Fruit fly (Drosophila melanogaster) whole organism, embryonic: ENCODE data around the gene CG14015.

ENCODE experiments used
- Adf1 ChIP-seq: fragments of 200-800 bp; sonication (Bioruptor generic); IDR thresholded peaks from 2 replicates; pipeline ENCODE4 v1.3.6; 2022; ENCODE audit warnings: missing biosample characterization, missing genetic modification characterization
- Atf6 ChIP-seq: fragments of 200-800 bp; sonication (Bioruptor generic); IDR thresholded peaks from 2 replicates; pipeline ENCODE4 v1.3.6; 2022; ENCODE audit warnings: missing biosample characterization, missing genetic modification characterization
- Bgb ChIP-seq: fragments of 200-800 bp; sonication (Bioruptor generic); IDR thresholded peaks from 2 replicates; pipeline ENCODE4 v1.3.6; 2022; ENCODE audit warnings: missing biosample characterization, missing genetic modification characterization; ENCODE audit not compliant: partially characterized antibody
- CG10959 ChIP-seq: fragments of 200-800 bp; sonication (Bioruptor generic); IDR thresholded peaks from 2 replicates; pipeline ENCODE4 v1.3.6; 2022; ENCODE audit warnings: missing biosample characterization, missing genetic modification characterization
- CG12219 ChIP-seq: fragments of 200-800 bp; sonication (Bioruptor generic); optimal IDR thresholded peaks from 3 replicates; lab custom pipeline; 2018; ENCODE audit warnings: missing biosample characterization, mild to moderate bottlenecking, missing genetic modification characterization
- CG13894 ChIP-seq: fragments of 200-800 bp; sonication (Bioruptor generic); optimal IDR thresholded peaks from 3 replicates; lab custom pipeline; 2018; ENCODE audit warnings: missing biosample characterization, mild to moderate bottlenecking, missing genetic modification characterization, moderate library complexity
- CG14014 ChIP-seq: fragments of 200-800 bp; sonication (Bioruptor generic); IDR thresholded peaks from 2 replicates; pipeline ENCODE4 v1.3.6; 2022; ENCODE audit warnings: missing biosample characterization, missing genetic modification characterization
- CG1529 ChIP-seq: fragments of 200-800 bp; sonication (Bioruptor generic); optimal IDR thresholded peaks from 3 replicates; lab custom pipeline; 2018; ENCODE audit warnings: missing biosample characterization, missing genetic modification characterization
- CG17359 ChIP-seq: fragments of 200-800 bp; sonication (Bioruptor generic); optimal IDR thresholded peaks from 3 replicates; lab custom pipeline; 2018; ENCODE audit warnings: missing biosample characterization, mild to moderate bottlenecking, missing genetic modification characterization, moderate library complexity
- CG17361 ChIP-seq: fragments of 200-800 bp; sonication (Bioruptor generic); IDR thresholded peaks from 3 replicates; pipeline ENCODE4 v1.3.6; 2022; ENCODE audit warnings: missing biosample characterization, missing genetic modification characterization
- CG17568 ChIP-seq: fragments of 200-800 bp; sonication (Bioruptor generic); optimal IDR thresholded peaks from 2 replicates; lab custom pipeline; 2018; ENCODE audit warnings: missing biosample characterization, mild to moderate bottlenecking, missing genetic modification characterization, moderate library complexity
- CG2129 ChIP-seq: fragments of 200-800 bp; sonication (Bioruptor generic); IDR thresholded peaks from 2 replicates; pipeline ENCODE4 v1.3.6; 2022; ENCODE audit warnings: missing biosample characterization, missing genetic modification characterization; ENCODE audit not compliant: partially characterized antibody
- CG3065 ChIP-seq: fragments of 200-800 bp; sonication (Bioruptor generic); optimal IDR thresholded peaks from 2 replicates; lab custom pipeline; 2016; ENCODE audit warnings: missing biosample characterization, missing genetic modification characterization
- CG3163 ChIP-seq: fragments of 200-800 bp; sonication (Bioruptor generic); optimal IDR thresholded peaks from 3 replicates; lab custom pipeline; 2016; ENCODE audit warnings: missing biosample characterization, missing genetic modification characterization
- CG33213 ChIP-seq: fragments of 200-800 bp; sonication (Bioruptor generic); optimal IDR thresholded peaks from 3 replicates; lab custom pipeline; 2016; ENCODE audit warnings: missing biosample characterization, missing genetic modification characterization
- CG3838 ChIP-seq: fragments of 200-800 bp; sonication (Bioruptor generic); optimal IDR thresholded peaks from 3 replicates; lab custom pipeline; 2016; ENCODE audit warnings: missing biosample characterization, missing genetic modification characterization
- CG4282 ChIP-seq: fragments of 200-800 bp; sonication (Bioruptor generic); optimal IDR thresholded peaks from 2 replicates; lab custom pipeline; 2016; ENCODE audit warnings: missing biosample characterization, missing genetic modification characterization
- CG7839 ChIP-seq: fragments of 200-800 bp; sonication (Bioruptor generic); optimal IDR thresholded peaks from 3 replicates; lab custom pipeline; 2018; ENCODE audit warnings: missing biosample characterization, mild to moderate bottlenecking, missing genetic modification characterization, moderate library complexity
- CG8089 ChIP-seq: fragments of 200-800 bp; sonication (Bioruptor generic); optimal IDR thresholded peaks from 3 replicates; lab custom pipeline; 2016; ENCODE audit warnings: missing biosample characterization, missing genetic modification characterization
- CG9437 ChIP-seq: fragments of 200-800 bp; sonication (Bioruptor generic); optimal IDR thresholded peaks from 2 replicates; lab custom pipeline; 2018; ENCODE audit warnings: missing biosample characterization, mild to moderate bottlenecking, missing genetic modification characterization
- E2f2 ChIP-seq: fragments of 200-800 bp; sonication (Bioruptor generic); IDR thresholded peaks from 2 replicates; pipeline ENCODE4 v1.3.6; 2022; ENCODE audit warnings: missing biosample characterization, missing genetic modification characterization
- Ets97D ChIP-seq: fragments of 200-800 bp; sonication (Bioruptor generic); optimal IDR thresholded peaks from 3 replicates; lab custom pipeline; 2016; ENCODE audit warnings: missing biosample characterization, missing genetic modification characterization
- Fer1 ChIP-seq: fragments of 200-800 bp; sonication (Bioruptor generic); optimal IDR thresholded peaks from 2 replicates; lab custom pipeline; 2017; ENCODE audit warnings: missing biosample characterization, mild to moderate bottlenecking, missing genetic modification characterization
- GATAe ChIP-seq: fragments of 200-800 bp; sonication (Bioruptor generic); conservative IDR thresholded peaks from 2 replicates; pipeline ENCODE4 v1.3.6; 2022; ENCODE audit warnings: missing biosample characterization, missing genetic modification characterization
- Hr78 ChIP-seq, 2 experiments: fragments of 200-800 bp in 1 of 2; fragments of >200 bp in 1 of 2; sonication (Bioruptor generic) in 1 of 2; optimal IDR thresholded peaks; 2 replicates each; lab custom pipeline; 2017 to 2019; ENCODE audit warnings: missing biosample characterization in 2 of 2, missing genetic modification characterization in 2 of 2, mild to moderate bottlenecking in 1 of 2, moderate library complexity in 1 of 2
- Hsf ChIP-seq: fragments of 200-800 bp; sonication (Bioruptor generic); optimal IDR thresholded peaks from 3 replicates; lab custom pipeline; 2016; ENCODE audit warnings: missing biosample characterization, missing genetic modification characterization
- Oli ChIP-seq: fragments of 200-800 bp; sonication (Bioruptor generic); optimal IDR thresholded peaks from 2 replicates; lab custom pipeline; 2018; ENCODE audit warnings: missing biosample characterization, mild to moderate bottlenecking, missing genetic modification characterization, moderate library complexity
- Poxn ChIP-seq: fragments of 200-800 bp; sonication (Bioruptor generic); IDR thresholded peaks from 2 replicates; pipeline ENCODE4 v1.3.6; 2022; ENCODE audit warnings: missing biosample characterization, missing genetic modification characterization
- Six4 ChIP-seq: fragments of 200-800 bp; sonication (Bioruptor generic); optimal IDR thresholded peaks from 2 replicates; lab custom pipeline; 2016; ENCODE audit warnings: missing biosample characterization, missing genetic modification characterization
- Sry-β ChIP-seq: fragments of 200-800 bp; sonication (Bioruptor generic); optimal IDR thresholded peaks from 2 replicates; lab custom pipeline; 2018; ENCODE audit warnings: missing biosample characterization, mild to moderate bottlenecking, missing genetic modification characterization, moderate library complexity
- Xbp1 ChIP-seq: fragments of 200-800 bp; sonication (Bioruptor generic); optimal IDR thresholded peaks from 3 replicates; lab custom pipeline; 2016; ENCODE audit warnings: missing biosample characterization, mild to moderate bottlenecking, missing genetic modification characterization
- ara ChIP-seq: fragments of 200-800 bp; sonication (Bioruptor generic); IDR thresholded peaks from 2 replicates; pipeline ENCODE4 v1.3.6; 2022; ENCODE audit warnings: missing biosample characterization, missing genetic modification characterization
- bigmax ChIP-seq: fragments of 200-800 bp; sonication (Bioruptor generic); optimal IDR thresholded peaks from 2 replicates; lab custom pipeline; 2018; ENCODE audit warnings: missing biosample characterization, mild to moderate bottlenecking, missing genetic modification characterization
- bowl ChIP-seq: fragments of 200-800 bp; sonication (Bioruptor generic); IDR thresholded peaks from 2 replicates; pipeline ENCODE4 v1.3.6; 2022; ENCODE audit warnings: missing biosample characterization, missing genetic modification characterization
- chinmo ChIP-seq: fragments of 200-800 bp; sonication (Bioruptor generic); IDR thresholded peaks from 4 replicates; pipeline ENCODE4 v1.3.6; 2022; ENCODE audit warnings: missing biosample characterization, missing genetic modification characterization; ENCODE audit not compliant: partially characterized antibody
- ci ChIP-seq: fragments of 200-800 bp; sonication (Bioruptor generic); IDR thresholded peaks from 3 replicates; pipeline ENCODE4 v1.3.6; 2022; ENCODE audit warnings: missing biosample characterization, missing genetic modification characterization
- corto ChIP-seq: fragments of 200-800 bp; sonication (Bioruptor generic); optimal IDR thresholded peaks from 2 replicates; lab custom pipeline; 2016; ENCODE audit warnings: missing biosample characterization, mild to moderate bottlenecking, missing genetic modification characterization, moderate library complexity
- dpn ChIP-seq, 2 experiments: fragments of 200-800 bp; sonication (Bioruptor generic); optimal IDR thresholded peaks; 3 replicates each; lab custom pipeline; 2016; ENCODE audit warnings: missing biosample characterization in 2 of 2, missing genetic modification characterization in 2 of 2
- gcm2 ChIP-seq: fragments of 200-800 bp; sonication (Bioruptor generic); optimal IDR thresholded peaks from 2 replicates; lab custom pipeline; 2016; ENCODE audit warnings: missing biosample characterization, missing genetic modification characterization
- lmd ChIP-seq: fragments of 200-800 bp; sonication (Bioruptor generic); IDR thresholded peaks from 2 replicates; pipeline ENCODE4 v1.3.6; 2022; ENCODE audit warnings: missing biosample characterization, missing genetic modification characterization
- nerfin-2 ChIP-seq: fragments of 200-800 bp; sonication (Bioruptor generic); IDR thresholded peaks from 2 replicates; pipeline ENCODE4 v1.3.6; 2022; ENCODE audit warnings: missing biosample characterization, missing genetic modification characterization; ENCODE audit not compliant: partially characterized antibody
- prd ChIP-seq, 3 experiments: fragments of >200 bp in 2 of 3; fragments of 200-800 bp in 1 of 3; sonication (Bioruptor generic) in 1 of 3; optimal IDR thresholded peaks in 2 of 3; IDR thresholded peaks in 1 of 3; 2 replicates in 2 of 3; 3 replicates in 1 of 3; pipeline versions ENCODE4 v1.3.6 to Lab custom; 2017 to 2022; ENCODE audit warnings: missing biosample characterization in 1 of 3, missing genetic modification characterization in 1 of 3
- ro ChIP-seq: fragments of 200-800 bp; sonication (Bioruptor generic); IDR thresholded peaks from 2 replicates; pipeline ENCODE4 v1.3.6; 2022; ENCODE audit warnings: missing biosample characterization, missing genetic modification characterization
- slou ChIP-seq: fragments of 200-800 bp; sonication (Bioruptor generic); optimal IDR thresholded peaks from 3 replicates; lab custom pipeline; 2016; ENCODE audit warnings: missing biosample characterization, missing genetic modification characterization
- trh ChIP-seq: fragments of 200-800 bp; sonication (Bioruptor generic); optimal IDR thresholded peaks from 2 replicates; lab custom pipeline; 2016; ENCODE audit warnings: missing biosample characterization, missing genetic modification characterization
- tup ChIP-seq: fragments of 200-800 bp; sonication (Bioruptor generic); optimal IDR thresholded peaks from 2 replicates; lab custom pipeline; 2016; ENCODE audit warnings: missing biosample characterization, mild to moderate bottlenecking, missing genetic modification characterization, moderate library complexity
- wdn ChIP-seq: fragments of 200-800 bp; sonication (Bioruptor generic); IDR thresholded peaks from 2 replicates; pipeline ENCODE4 v1.3.6; 2022; ENCODE audit warnings: missing biosample characterization, missing genetic modification characterization
- z ChIP-seq: fragments of 200-800 bp; sonication (Bioruptor generic); IDR thresholded peaks from 3 replicates; pipeline ENCODE4 v1.3.6; 2022; ENCODE audit warnings: missing biosample characterization, missing genetic modification characterization

CG14015 gene

DNA sequence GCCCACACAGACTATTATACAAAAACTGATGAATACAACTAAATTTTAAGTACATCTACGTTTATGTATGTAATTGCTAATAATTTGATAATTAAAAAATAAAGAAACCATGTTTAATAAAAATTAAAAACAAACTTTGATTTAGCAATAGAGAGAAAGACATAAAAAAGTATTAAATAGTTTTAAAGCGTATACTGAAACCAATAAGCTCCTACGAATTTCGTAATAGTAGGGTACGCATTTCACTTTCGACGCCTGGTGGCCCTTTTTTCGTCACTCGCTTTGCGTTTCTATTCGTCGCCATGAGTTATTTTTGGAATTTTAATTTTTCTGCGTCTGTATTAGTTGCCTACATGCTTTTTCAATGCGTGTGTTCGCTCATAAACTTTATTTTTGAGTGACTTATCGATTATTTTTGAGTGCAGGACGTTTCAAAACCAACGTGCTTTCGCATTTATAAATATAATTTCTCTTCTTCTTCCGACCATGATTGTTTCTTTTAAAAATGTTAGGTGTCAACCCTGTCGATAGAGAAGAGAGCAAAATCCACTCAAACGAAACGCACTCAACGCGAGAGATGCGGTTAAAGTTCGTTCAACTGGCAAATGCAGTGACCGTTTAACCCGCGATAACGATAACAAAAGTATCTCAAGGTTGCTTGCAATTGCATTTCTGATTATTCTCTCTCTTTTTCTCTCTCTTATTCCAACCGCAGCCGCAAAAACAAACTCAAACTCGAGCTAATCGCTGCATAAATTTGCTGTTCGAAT lies 7.7 kb upstream of the CG14015 start, which contains the start of gene Oscillin (continued):
- TF ChIP-seq Oli, result peak; percentile 29
- TF ChIP-seq CG1529 (GFP tag; lab: Kevin White, UChicago), result no peak
- TF ChIP-seq lmd, result peak; percentile 82
- peak; percentile 62 for TF ChIP-seq slou (GFP tag; lab: Kevin White, UChicago)
- peak; percentile 51; the same call in 1 of the 3 replicates for TF ChIP-seq ci (GFP tag; lab: Robert Waterston, UW)
- 0 out of 2 replicates have a peak, but pooled peaks have one; percentile 40 for TF ChIP-seq wdn (GFP tag; lab: Robert Waterston, UW)
- TF ChIP-seq GATAe, result no peak
- peak; percentile 40 for TF ChIP-seq corto (GFP tag; lab: Kevin White, UChicago)
- TF ChIP-seq chinmo, result peak; percentile 85; the same call in 3 of the 4 replicates
- peak; percentile 91 for TF ChIP-seq CG17359 (tag; lab: Kevin White, UChicago)
- no peak for TF ChIP-seq CG8089 (GFP tag; lab: Kevin White, UChicago)
- peak; percentile 80 for TF ChIP-seq Xbp1 (GFP tag; lab: Kevin White, UChicago)
- TF ChIP-seq Six4 (GFP tag; lab: Kevin White, UChicago), result peak; percentile 49
- TF ChIP-seq bigmax, result no peak
- peak; percentile 41 for TF ChIP-seq CG33213 (GFP tag; lab: Kevin White, UChicago)
- peak; percentile 28; the same call in 1 of the 2 replicates for TF ChIP-seq Poxn
- no peak for TF ChIP-seq gcm2
- peak; percentile 87 for TF ChIP-seq Fer1 (GFP tag; lab: Kevin White, UChicago)
- TF ChIP-seq Sry-β, result no peak
- peak; percentile 51; the same call in 1 of the 2 replicates for TF ChIP-seq ro (GFP tag; lab: Robert Waterston, UW)
- TF ChIP-seq CG9437 (GFP tag; lab: Kevin White, UChicago), result peak; percentile 40
- TF ChIP-seq CG17568 (GFP tag; lab: Kevin White, UChicago), result no peak
- no peak for TF ChIP-seq CG4282
- peak; percentile 8 for TF ChIP-seq CG3838 (GFP tag; lab: Kevin White, UChicago)
- peak; percentile 64; the same call in 1 of the 2 replicates for TF ChIP-seq Bgb
- peak; percentile 71 for TF ChIP-seq CG13894 (tag; lab: Kevin White, UChicago)
- peak in 1 of 2 experiments; percentile 96 for TF ChIP-seq Hr78 (GFP tag; optimal IDR thresholded peaks at IDR 0.05; lab: Kevin White, UChicago)
- TF ChIP-seq Hsf (GFP tag; lab: Kevin White, UChicago), result peak; percentile 74
- 0 out of 2 replicates have a peak, but pooled peaks have one; percentile 15 for TF ChIP-seq CG2129 (GFP tag; lab: Robert Waterston, UW)
- peak; percentile 61 to 65 for TF ChIP-seq dpn (GFP tag; optimal IDR thresholded peaks at IDR 0.05; lab: Kevin White, UChicago)
- peak; percentile 67 for TF ChIP-seq CG3065 (GFP tag; lab: Kevin White, UChicago)
- TF ChIP-seq nerfin-2 (GFP tag; lab: Robert Waterston, UW), result peak; percentile 87
- TF ChIP-seq CG17361 (GFP tag; lab: Robert Waterston, UW), result peak; percentile 93
- TF ChIP-seq trh (GFP tag; lab: Kevin White, UChicago), result peak; percentile 67
- no peak for TF ChIP-seq prd (optimal IDR thresholded peaks at IDR 0.05; lab: Kevin White, UChicago)
- TF ChIP-seq prd (GFP tag; IDR thresholded peaks at IDR 0.05; lab: Robert Waterston, UW), result peak; percentile 79
- peak; percentile 49 for TF ChIP-seq CG12219
- TF ChIP-seq tup (GFP tag; lab: Kevin White, UChicago), result no peak
- TF ChIP-seq ara, result peak; percentile 87
- TF ChIP-seq Adf1 (GFP tag; lab: Robert Waterston, UW), result peak; percentile 16; the same call in 1 of the 2 replicates
- no peak for TF ChIP-seq CG3163 (GFP tag; lab: Kevin White, UChicago)
- no peak for TF ChIP-seq bowl (GFP tag; lab: Robert Waterston, UW)
- TF ChIP-seq Ets97D, result no peak
- TF ChIP-seq CG14014 (GFP tag; lab: Robert Waterston, UW), result peak; percentile 91
- TF ChIP-seq Atf6, result no peak
- peak; percentile 88 for TF ChIP-seq CG7839 (tag; lab: Kevin White, UChicago)
- peak; percentile 24; the same call in 1 of the 2 replicates for TF ChIP-seq CG10959 (GFP tag; lab: Robert Waterston, UW)
- TF ChIP-seq z (GFP tag; lab: Robert Waterston, UW), result peak; percentile 98
- TF ChIP-seq E2f2 (GFP tag; lab: Robert Waterston, UW), result peak; percentile 50; the same call in 1 of the 2 replicates
